Worm (Caenorhabditis elegans): ENCODE results near the gene F59D6.1.

DNA sequence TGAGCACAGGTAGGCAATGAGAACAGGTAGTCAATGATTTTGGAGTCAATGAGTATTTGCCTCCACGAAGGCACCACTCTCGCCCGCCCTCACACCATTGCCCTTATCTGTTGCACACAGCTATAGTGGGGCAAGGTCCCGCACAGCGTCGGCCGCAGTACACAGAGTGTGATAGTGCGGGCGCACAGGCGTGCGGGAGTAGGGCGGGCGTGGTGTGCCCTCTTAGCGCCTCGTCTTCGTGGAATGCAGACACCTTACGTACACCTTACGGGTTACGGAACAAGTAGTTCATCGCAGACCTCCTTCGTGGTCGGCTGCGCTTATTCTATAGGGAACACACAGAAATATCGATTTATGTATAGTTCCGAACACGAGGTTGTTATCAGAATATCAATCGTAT is 27.0 kb upstream of the F59D6.1 start:
- no peak for TF ChIP-seq mdl-1 (tag; optimal IDR thresholded peaks at IDR 0.05)
- no peak for TF ChIP-seq pha-4 (GFP tag; IDR thresholded peaks at IDR 0.05)
- TF ChIP-seq pha-4 (tag; optimal IDR thresholded peaks at IDR 0.05), result no peak
- no peak for TF ChIP-seq fos-1 (tag; optimal IDR thresholded peaks at IDR 0.05)
- TF ChIP-seq zip-11 (GFP tag; IDR thresholded peaks at IDR 0.05), result no peak
- TF ChIP-seq fkh-10 (GFP tag; optimal IDR thresholded peaks at IDR 0.05), result no peak
- no peak for TF ChIP-seq nhr-6 (tag; optimal IDR thresholded peaks at IDR 0.05)
- TF ChIP-seq ama-1 (optimal IDR thresholded peaks at IDR 0.05), result no peak
- TF ChIP-seq nhr-77 (tag; optimal IDR thresholded peaks at IDR 0.05), result no peak
- no peak for TF ChIP-seq egl-27 (tag; optimal IDR thresholded peaks at IDR 0.05)
- TF ChIP-seq mdt-29 (GFP tag; IDR thresholded peaks at IDR 0.05), result no peak

Data from whole organism, L4 larva.